Fruit fly (Drosophila melanogaster) whole organism, embryonic: ENCODE measurements around the gene mRpL14.

Source experiments
- Ada2b ChIP-seq: fragments of 200-800 bp; sonication (Bioruptor generic); IDR thresholded peaks from 2 replicates; pipeline ENCODE4 v1.3.6; 2022; ENCODE audit warnings: missing biosample characterization, missing genetic modification characterization
- CG1024 ChIP-seq: fragments of 200-800 bp; sonication (Bioruptor generic); IDR thresholded peaks from 2 replicates; pipeline ENCODE4 v1.3.6; 2022; ENCODE audit warnings: missing biosample characterization, missing genetic modification characterization
- CG10267 ChIP-seq: fragments of 200-800 bp; sonication (Bioruptor generic); optimal IDR thresholded peaks from 2 replicates; lab custom pipeline; 2018; ENCODE audit warnings: missing biosample characterization, mild to moderate bottlenecking, missing genetic modification characterization, moderate library complexity
- CG10565 ChIP-seq: fragments of 200-800 bp; sonication (Bioruptor generic); optimal IDR thresholded peaks from 3 replicates; lab custom pipeline; 2016; ENCODE audit warnings: missing biosample characterization, mild to moderate bottlenecking, missing genetic modification characterization
- CG10979 ChIP-seq: fragments of 200-800 bp; sonication (Bioruptor generic); optimal IDR thresholded peaks from 2 replicates; lab custom pipeline; 2018; ENCODE audit warnings: missing biosample characterization, mild to moderate bottlenecking, missing genetic modification characterization, moderate library complexity
- CG11093 ChIP-seq: fragments of 200-800 bp; sonication (Bioruptor generic); IDR thresholded peaks from 3 replicates; pipeline ENCODE4 v1.3.6; 2022; ENCODE audit warnings: missing biosample characterization, missing genetic modification characterization
- CG11723 ChIP-seq: fragments of 200-800 bp; sonication (Bioruptor generic); optimal IDR thresholded peaks from 2 replicates; lab custom pipeline; 2017; ENCODE audit warnings: missing biosample characterization, mild to moderate bottlenecking, missing genetic modification characterization
- CG12659 ChIP-seq: fragments of 200-800 bp; sonication (Bioruptor generic); optimal IDR thresholded peaks from 3 replicates; lab custom pipeline; 2017; ENCODE audit warnings: mild to moderate bottlenecking, missing biosample characterization, missing genetic modification reagents, missing genetic modification characterization
- CG13123 ChIP-seq: fragments of 200-800 bp; sonication (Bioruptor generic); optimal IDR thresholded peaks from 2 replicates; lab custom pipeline; 2016; ENCODE audit warnings: missing biosample characterization, missing genetic modification characterization
- CG14441 ChIP-seq: fragments of 200-800 bp; sonication (Bioruptor generic); IDR thresholded peaks from 2 replicates; pipeline ENCODE4 v1.3.6; 2022; ENCODE audit warnings: missing biosample characterization, missing genetic modification characterization
- CG15011 ChIP-seq: fragments of 200-800 bp; sonication (Bioruptor generic); optimal IDR thresholded peaks from 3 replicates; lab custom pipeline; 2018; ENCODE audit warnings: missing biosample characterization, mild to moderate bottlenecking, missing genetic modification characterization
- CG1647 ChIP-seq: fragments of 200-800 bp; sonication (Bioruptor generic); optimal IDR thresholded peaks from 3 replicates; lab custom pipeline; 2016; ENCODE audit warnings: missing biosample characterization, missing genetic modification characterization
- CG17359 ChIP-seq: fragments of 200-800 bp; sonication (Bioruptor generic); optimal IDR thresholded peaks from 3 replicates; lab custom pipeline; 2018; ENCODE audit warnings: missing biosample characterization, mild to moderate bottlenecking, missing genetic modification characterization, moderate library complexity
- CG2120 ChIP-seq: fragments of 200-800 bp; sonication (Bioruptor generic); optimal IDR thresholded peaks from 3 replicates; lab custom pipeline; 2016; ENCODE audit warnings: missing biosample characterization, missing genetic modification characterization
- CG2875 ChIP-seq: fragments of 200-800 bp; sonication (Bioruptor generic); optimal IDR thresholded peaks from 2 replicates; lab custom pipeline; 2017; ENCODE audit warnings: missing biosample characterization, mild to moderate bottlenecking, missing genetic modification characterization, missing genetic modification reagents
- CG30403 ChIP-seq: fragments of 200-800 bp; sonication (Bioruptor generic); optimal IDR thresholded peaks from 3 replicates; lab custom pipeline; 2016; ENCODE audit warnings: missing biosample characterization, missing genetic modification characterization
- CG31365 ChIP-seq: fragments of 200-800 bp; sonication (Bioruptor generic); optimal IDR thresholded peaks from 2 replicates; lab custom pipeline; 2018; ENCODE audit warnings: missing biosample characterization, mild to moderate bottlenecking, missing genetic modification characterization
- CG3163 ChIP-seq: fragments of 200-800 bp; sonication (Bioruptor generic); optimal IDR thresholded peaks from 3 replicates; lab custom pipeline; 2016; ENCODE audit warnings: missing biosample characterization, missing genetic modification characterization
- CG6254 ChIP-seq: fragments of 200-800 bp; sonication (Bioruptor generic); optimal IDR thresholded peaks from 3 replicates; lab custom pipeline; 2017; ENCODE audit warnings: mild to moderate bottlenecking, missing biosample characterization, missing genetic modification reagents, missing genetic modification characterization
- CG8089 ChIP-seq: fragments of 200-800 bp; sonication (Bioruptor generic); optimal IDR thresholded peaks from 3 replicates; lab custom pipeline; 2016; ENCODE audit warnings: missing biosample characterization, missing genetic modification characterization
- CHES-1-like ChIP-seq: fragments of 200-800 bp; sonication (Bioruptor generic); optimal IDR thresholded peaks from 2 replicates; lab custom pipeline; 2016; ENCODE audit warnings: missing biosample characterization, missing genetic modification characterization
- Chrac-16 ChIP-seq: fragments of 200-800 bp; sonication (Bioruptor generic); optimal IDR thresholded peaks from 3 replicates; lab custom pipeline; 2016; ENCODE audit warnings: missing biosample characterization, missing genetic modification characterization
- Deaf1 ChIP-seq: fragments of 200-800 bp; optimal IDR thresholded peaks from 3 replicates; lab custom pipeline; 2019; ENCODE audit warnings: missing biosample characterization, mild to moderate bottlenecking, missing genetic modification characterization, moderate library complexity
- Dll ChIP-seq: fragments of 200-800 bp; sonication (Bioruptor generic); IDR thresholded peaks from 4 replicates; pipeline ENCODE4 v1.3.6; 2022; ENCODE audit warnings: missing biosample characterization, missing genetic modification characterization; ENCODE audit not compliant: partially characterized antibody
- Doc2 ChIP-seq: fragments of 200-800 bp; sonication (Bioruptor generic); IDR thresholded peaks from 2 replicates; pipeline ENCODE4 v1.3.6; 2022; ENCODE audit warnings: missing biosample characterization, missing genetic modification characterization
- Ets97D ChIP-seq: fragments of 200-800 bp; sonication (Bioruptor generic); optimal IDR thresholded peaks from 3 replicates; lab custom pipeline; 2016; ENCODE audit warnings: missing biosample characterization, missing genetic modification characterization
- HLH4C ChIP-seq: fragments of 200-800 bp; sonication (Bioruptor generic); IDR thresholded peaks from 3 replicates; pipeline ENCODE4 v1.3.6; 2022; ENCODE audit warnings: missing biosample characterization, missing genetic modification characterization; ENCODE audit not compliant: partially characterized antibody
- Hey ChIP-seq: fragments of 200-800 bp; sonication (Bioruptor generic); optimal IDR thresholded peaks from 3 replicates; lab custom pipeline; 2018; ENCODE audit warnings: missing biosample characterization, mild to moderate bottlenecking, missing genetic modification characterization
- Mes4 ChIP-seq: fragments of 200-800 bp; sonication (Bioruptor generic); optimal IDR thresholded peaks from 2 replicates; lab custom pipeline; 2016; ENCODE audit warnings: missing biosample characterization, missing genetic modification characterization
- NC2β ChIP-seq: fragments of 200-800 bp; sonication (Bioruptor generic); optimal IDR thresholded peaks from 2 replicates; lab custom pipeline; 2016; ENCODE audit warnings: missing biosample characterization, missing genetic modification characterization
- Ravus ChIP-seq: fragments of 200-800 bp; sonication (Bioruptor generic); IDR thresholded peaks from 2 replicates; pipeline ENCODE4 v1.3.6; 2022; ENCODE audit warnings: missing biosample characterization, missing genetic modification characterization
- Rfx ChIP-seq: fragments of 200-800 bp; sonication (Bioruptor generic); IDR thresholded peaks from 2 replicates; pipeline ENCODE4 v1.3.6; 2022; ENCODE audit warnings: missing biosample characterization, missing genetic modification characterization
- Side ChIP-seq: fragments of 200-800 bp; sonication (Bioruptor generic); optimal IDR thresholded peaks from 2 replicates; lab custom pipeline; 2016; ENCODE audit warnings: missing biosample characterization, missing genetic modification characterization
- Six4 ChIP-seq: fragments of 200-800 bp; sonication (Bioruptor generic); optimal IDR thresholded peaks from 2 replicates; lab custom pipeline; 2016; ENCODE audit warnings: missing biosample characterization, missing genetic modification characterization
- Sry-δ ChIP-seq: fragments of 200-800 bp; sonication (Bioruptor generic); optimal IDR thresholded peaks from 2 replicates; lab custom pipeline; 2016; ENCODE audit warnings: missing biosample characterization, missing genetic modification characterization
- dm ChIP-seq: fragments of 200-800 bp; sonication (Bioruptor generic); optimal IDR thresholded peaks from 3 replicates; lab custom pipeline; 2016; ENCODE audit warnings: missing biosample characterization, missing genetic modification characterization
- ems ChIP-seq: fragments of 200-800 bp; sonication (Bioruptor generic); optimal IDR thresholded peaks from 3 replicates; lab custom pipeline; 2016; ENCODE audit warnings: missing biosample characterization, missing genetic modification characterization
- gsb ChIP-seq: fragments of 200-800 bp; sonication (Bioruptor generic); IDR thresholded peaks from 2 replicates; pipeline ENCODE4 v1.3.6; 2022; ENCODE audit warnings: missing biosample characterization, missing genetic modification characterization
- hkb ChIP-seq, 2 experiments: fragments of 200-800 bp in 1 of 2; fragments of >200 bp in 1 of 2; sonication (Bioruptor generic) in 1 of 2; IDR thresholded peaks in 1 of 2; optimal IDR thresholded peaks in 1 of 2; 2 replicates each; pipeline versions ENCODE4 v1.3.6 to Lab custom; 2017 to 2022; ENCODE audit warnings: missing biosample characterization in 1 of 2, missing genetic modification characterization in 1 of 2
- lola ChIP-seq, 3 experiments: fragments of >200 bp in 2 of 3; fragments of 200-800 bp in 1 of 3; sonication (Bioruptor generic) in 1 of 3; optimal IDR thresholded peaks; 2 replicates each; lab custom pipeline; 2017 to 2019; ENCODE audit warnings: missing biosample characterization in 3 of 3, missing genetic modification characterization in 3 of 3, mild to moderate bottlenecking in 1 of 3, moderate library complexity in 1 of 3
- luna ChIP-seq: fragments of 200-800 bp; sonication (Bioruptor generic); optimal IDR thresholded peaks from 2 replicates; lab custom pipeline; 2016; ENCODE audit warnings: missing biosample characterization, missing genetic modification characterization
- sisA ChIP-seq: fragments of 200-800 bp; sonication (Bioruptor generic); IDR thresholded peaks from 2 replicates; pipeline ENCODE4 v1.3.6; 2022; ENCODE audit warnings: missing biosample characterization, missing genetic modification characterization
- sqz ChIP-seq: fragments of 200-800 bp; sonication (Bioruptor generic); optimal IDR thresholded peaks from 3 replicates; lab custom pipeline; 2018; ENCODE audit warnings: missing biosample characterization, mild to moderate bottlenecking, missing genetic modification characterization
- stwl ChIP-seq: fragments of 200-800 bp; sonication (Bioruptor generic); optimal IDR thresholded peaks from 3 replicates; lab custom pipeline; 2018; ENCODE audit warnings: missing biosample characterization, mild to moderate bottlenecking, missing genetic modification characterization, moderate library complexity
- tio ChIP-seq: fragments of 200-800 bp; sonication (Bioruptor generic); optimal IDR thresholded peaks from 2 replicates; lab custom pipeline; 2017; ENCODE audit warnings: missing biosample characterization, missing genetic modification characterization, inconsistent platforms
- toy ChIP-seq: fragments of 200-800 bp; sonication (Bioruptor generic); IDR thresholded peaks from 2 replicates; pipeline ENCODE4 v1.3.6; 2022; ENCODE audit warnings: missing biosample characterization, missing genetic modification characterization
- trem ChIP-seq: fragments of 200-800 bp; optimal IDR thresholded peaks from 3 replicates; lab custom pipeline; 2019; ENCODE audit warnings: missing biosample characterization, mild to moderate bottlenecking, missing genetic modification characterization, moderate library complexity
- tup ChIP-seq: fragments of 200-800 bp; sonication (Bioruptor generic); optimal IDR thresholded peaks from 2 replicates; lab custom pipeline; 2016; ENCODE audit warnings: missing biosample characterization, mild to moderate bottlenecking, missing genetic modification characterization, moderate library complexity
- vfl ChIP-seq: fragments of 200-800 bp; sonication (Bioruptor generic); optimal IDR thresholded peaks from 2 replicates; lab custom pipeline; 2016; ENCODE audit warnings: missing biosample characterization, missing genetic modification characterization
- wor ChIP-seq: fragments of 200-800 bp; sonication (Bioruptor generic); IDR thresholded peaks from 2 replicates; pipeline ENCODE4 v1.3.6; 2022; ENCODE audit warnings: missing biosample characterization, missing genetic modification characterization
- zen ChIP-seq: fragments of 200-800 bp; sonication (Bioruptor generic); optimal IDR thresholded peaks from 3 replicates; lab custom pipeline; 2018; ENCODE audit warnings: missing biosample characterization, mild to moderate bottlenecking, missing genetic modification characterization, moderate library complexity

The mRpL14 gene

DNA sequence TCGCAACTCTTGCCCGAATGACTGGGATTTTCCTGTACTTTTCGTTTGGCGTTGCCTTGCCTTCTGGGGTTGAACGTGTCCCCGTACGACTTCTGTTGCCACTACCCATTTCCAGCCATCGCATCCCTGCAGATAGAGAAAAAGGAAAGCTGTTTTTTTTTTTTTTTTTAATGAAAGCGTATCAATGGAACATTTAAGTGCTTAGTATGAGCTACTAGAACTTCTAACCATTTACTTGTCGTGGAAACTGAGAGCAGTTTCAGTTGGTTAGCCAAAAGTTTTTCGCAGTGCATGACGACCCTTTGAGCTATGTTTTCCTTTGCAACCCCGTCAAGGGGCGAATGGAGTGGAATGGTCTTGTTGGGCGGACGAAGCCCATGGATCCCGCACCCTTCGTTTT, 15.1 kb downstream of the mRpL14 start (continued):
- peak; percentile 32 for TF ChIP-seq sqz (GFP tag; lab: Kevin White, UChicago)
- TF ChIP-seq stwl = no peak
- no peak for TF ChIP-seq luna (GFP tag; lab: Kevin White, UChicago)
- peak; percentile 68 for TF ChIP-seq CG12659
- no peak for TF ChIP-seq CG11093
- TF ChIP-seq Dll (GFP tag; lab: Robert Waterston, UW) = no peak
- peak; percentile 29; the same call in 1 of the 2 replicates for TF ChIP-seq Ada2b (GFP tag; lab: Robert Waterston, UW)
- TF ChIP-seq Hey = no peak
- peak; percentile 67 for TF ChIP-seq CG17359 (tag; lab: Kevin White, UChicago)
- TF ChIP-seq Ravus (GFP tag; lab: Robert Waterston, UW) = no peak
- TF ChIP-seq Mes4 (GFP tag; lab: Kevin White, UChicago) = peak; percentile 79
- peak; percentile 56 for TF ChIP-seq Six4 (GFP tag; lab: Kevin White, UChicago)
- peak; percentile 78 for TF ChIP-seq sisA (GFP tag; lab: Robert Waterston, UW)
- TF ChIP-seq CG1024 (GFP tag; lab: Robert Waterston, UW) = peak; percentile 63
- TF ChIP-seq HLH4C (GFP tag; lab: Robert Waterston, UW) = no peak
- TF ChIP-seq CG10267 (tag; lab: Kevin White, UChicago) = peak; percentile 42
- TF ChIP-seq tio (GFP tag; lab: Kevin White, UChicago) = peak; percentile 75
- peak; percentile 36 for TF ChIP-seq CG11723
- TF ChIP-seq NC2β (GFP tag; lab: Kevin White, UChicago) = peak; percentile 80
- peak; percentile 72 for TF ChIP-seq wor (GFP tag; lab: Robert Waterston, UW)
- TF ChIP-seq ems (GFP tag; lab: Kevin White, UChicago) = no peak
- peak; percentile 86 for TF ChIP-seq CG2120 (GFP tag; lab: Kevin White, UChicago)
- 0 out of 2 replicates have a peak, but pooled peaks have one; percentile 37 for TF ChIP-seq toy (GFP tag; lab: Robert Waterston, UW)
- no peak for TF ChIP-seq zen (tag; lab: Kevin White, UChicago)
- TF ChIP-seq CG10979 (tag; lab: Kevin White, UChicago) = peak; percentile 56
- TF ChIP-seq trem (tag; lab: Kevin White, UChicago) = no peak
- no peak for TF ChIP-seq tup (GFP tag; lab: Kevin White, UChicago)
- peak; percentile 80 for TF ChIP-seq Chrac-16 (GFP tag; lab: Kevin White, UChicago)
- peak in 1 of 3 experiments; percentile 54 for TF ChIP-seq lola (GFP tag; optimal IDR thresholded peaks at IDR 0.05; lab: Kevin White, UChicago)
- no peak for TF ChIP-seq hkb (optimal IDR thresholded peaks at IDR 0.05; lab: Kevin White, UChicago)
- TF ChIP-seq hkb (GFP tag; IDR thresholded peaks at IDR 0.05; lab: Robert Waterston, UW) = peak; percentile 75
- TF ChIP-seq Rfx (GFP tag; lab: Robert Waterston, UW) = peak; percentile 72
- peak; percentile 77 for TF ChIP-seq Side (GFP tag; lab: Kevin White, UChicago)
- TF ChIP-seq CG1647 (GFP tag; lab: Kevin White, UChicago) = peak; percentile 28
- peak; percentile 63 for TF ChIP-seq vfl (GFP tag; lab: Kevin White, UChicago)
- TF ChIP-seq CG15011 (GFP tag; lab: Kevin White, UChicago) = peak; percentile 17
- TF ChIP-seq gsb (GFP tag; lab: Robert Waterston, UW) = 0 out of 2 replicates have a peak, but pooled peaks have one; percentile 23
- peak; percentile 71 for TF ChIP-seq CG14441 (GFP tag; lab: Robert Waterston, UW)
- peak; percentile 62 for TF ChIP-seq CG2875 (GFP tag; lab: Kevin White, UChicago)
- TF ChIP-seq CG8089 (GFP tag; lab: Kevin White, UChicago) = peak; percentile 76
- TF ChIP-seq CHES-1-like (GFP tag; lab: Kevin White, UChicago) = peak; percentile 78
- TF ChIP-seq CG10565 (GFP tag; lab: Kevin White, UChicago) = no peak
- TF ChIP-seq Deaf1 = peak; percentile 33
- peak; percentile 83 for TF ChIP-seq CG30403 (GFP tag; lab: Kevin White, UChicago)
- peak; percentile 45 for TF ChIP-seq CG6254
- peak; percentile 42 for TF ChIP-seq Ets97D (GFP tag; lab: Kevin White, UChicago)
- peak; percentile 64 for TF ChIP-seq dm (GFP tag; lab: Kevin White, UChicago)
- peak; percentile 68 for TF ChIP-seq CG3163 (GFP tag; lab: Kevin White, UChicago)
- no peak for TF ChIP-seq Doc2 (GFP tag; lab: Robert Waterston, UW)
- peak; percentile 45 for TF ChIP-seq CG13123 (GFP tag; lab: Kevin White, UChicago)
- peak; percentile 23 for TF ChIP-seq Sry-δ (GFP tag; lab: Kevin White, UChicago)
- no peak for TF ChIP-seq CG31365 (tag; lab: Kevin White, UChicago)
